Fruit fly (Drosophila melanogaster) whole organism, embryonic: Measurements from ENCODE around the gene Actn.
A peak's percentile ranks its signal among the peaks of the same experiment; 100 is the strongest.

Experiments used
- BtbVII ChIP-seq: fragments of 200-800 bp; sonication (Bioruptor generic); optimal IDR thresholded peaks from 3 replicates; lab custom pipeline; 2017; ENCODE audit warnings: missing biosample characterization, mild to moderate bottlenecking, missing genetic modification characterization
- CG10431 ChIP-seq: fragments of 200-800 bp; sonication (Bioruptor generic); optimal IDR thresholded peaks from 3 replicates; lab custom pipeline; 2018; ENCODE audit warnings: missing biosample characterization, mild to moderate bottlenecking, missing genetic modification characterization
- CG11085 ChIP-seq: fragments of 200-800 bp; sonication (Bioruptor generic); IDR thresholded peaks from 2 replicates; pipeline ENCODE4 v1.3.6; 2022; ENCODE audit warnings: missing biosample characterization, missing genetic modification characterization
- CG12299 ChIP-seq: fragments of 200-800 bp; sonication (Bioruptor generic); optimal IDR thresholded peaks from 2 replicates; lab custom pipeline; 2018; ENCODE audit warnings: missing biosample characterization, mild to moderate bottlenecking, missing genetic modification characterization
- CG12391 ChIP-seq: fragments of 200-800 bp; sonication (Bioruptor generic); optimal IDR thresholded peaks from 3 replicates; lab custom pipeline; 2018; ENCODE audit warnings: missing biosample characterization, mild to moderate bottlenecking, missing genetic modification characterization, moderate library complexity
- CG12744 ChIP-seq: fragments of 200-800 bp; sonication (Bioruptor generic); optimal IDR thresholded peaks from 2 replicates; lab custom pipeline; 2016; ENCODE audit warnings: missing biosample characterization, missing genetic modification characterization
- CG14965 ChIP-seq: fragments of 200-800 bp; sonication (Bioruptor generic); optimal IDR thresholded peaks from 2 replicates; lab custom pipeline; 2016; ENCODE audit warnings: missing biosample characterization, missing genetic modification characterization, borderline replicate concordance
- CG15073 ChIP-seq: fragments of 200-800 bp; sonication (Bioruptor generic); optimal IDR thresholded peaks from 2 replicates; lab custom pipeline; 2016; ENCODE audit warnings: missing biosample characterization, missing genetic modification characterization
- CG2875 ChIP-seq: fragments of 200-800 bp; sonication (Bioruptor generic); optimal IDR thresholded peaks from 2 replicates; lab custom pipeline; 2017; ENCODE audit warnings: missing biosample characterization, mild to moderate bottlenecking, missing genetic modification characterization, missing genetic modification reagents
- CG32532 ChIP-seq: fragments of 200-800 bp; sonication (Bioruptor generic); IDR thresholded peaks from 2 replicates; pipeline ENCODE4 v1.3.6; 2022; ENCODE audit warnings: missing biosample characterization, missing genetic modification characterization
- CG4360 ChIP-seq: fragments of 200-800 bp; sonication (Bioruptor generic); IDR thresholded peaks from 2 replicates; pipeline ENCODE4 v1.3.6; 2022; ENCODE audit warnings: missing biosample characterization, missing genetic modification characterization
- CG43689 ChIP-seq: fragments of 200-800 bp; sonication (Bioruptor generic); IDR thresholded peaks from 2 replicates; pipeline ENCODE4 v1.3.6; 2022; ENCODE audit warnings: missing biosample characterization, missing genetic modification characterization
- CG5953 ChIP-seq: fragments of 200-800 bp; sonication (Bioruptor generic); IDR thresholded peaks from 2 replicates; pipeline ENCODE4 v1.3.6; 2022; ENCODE audit warnings: missing biosample characterization, missing genetic modification characterization
- CG8388 ChIP-seq: fragments of 200-800 bp; sonication (Bioruptor generic); optimal IDR thresholded peaks from 2 replicates; lab custom pipeline; 2019; ENCODE audit warnings: missing biosample characterization, mild to moderate bottlenecking, missing genetic modification characterization, moderate library complexity
- CG8924 ChIP-seq: fragments of 200-800 bp; optimal IDR thresholded peaks from 3 replicates; lab custom pipeline; 2019; ENCODE audit warnings: missing biosample characterization, mild to moderate bottlenecking, missing genetic modification characterization, moderate library complexity
- CG9797 ChIP-seq: fragments of 200-800 bp; sonication (Bioruptor generic); optimal IDR thresholded peaks from 3 replicates; lab custom pipeline; 2018; ENCODE audit warnings: missing biosample characterization, mild to moderate bottlenecking, missing genetic modification characterization
- Camta ChIP-seq: fragments of 200-800 bp; sonication (Bioruptor generic); optimal IDR thresholded peaks from 2 replicates; lab custom pipeline; 2016; ENCODE audit warnings: missing biosample characterization, missing genetic modification characterization
- NK7.1 ChIP-seq: fragments of 200-800 bp; sonication (Bioruptor generic); optimal IDR thresholded peaks from 3 replicates; lab custom pipeline; 2016; ENCODE audit warnings: missing biosample characterization, missing genetic modification characterization
- PHDP ChIP-seq: fragments of 200-800 bp; sonication (Bioruptor generic); optimal IDR thresholded peaks from 3 replicates; lab custom pipeline; 2018; ENCODE audit warnings: missing biosample characterization, mild to moderate bottlenecking, missing genetic modification characterization, moderate library complexity
- Six4 ChIP-seq: fragments of 200-800 bp; sonication (Bioruptor generic); optimal IDR thresholded peaks from 2 replicates; lab custom pipeline; 2016; ENCODE audit warnings: missing biosample characterization, missing genetic modification characterization
- TFAM ChIP-seq: fragments of 200-800 bp; sonication (Bioruptor generic); optimal IDR thresholded peaks from 2 replicates; lab custom pipeline; 2017; ENCODE audit warnings: missing biosample characterization, missing genetic modification characterization, inconsistent platforms
- Xbp1 ChIP-seq: fragments of 200-800 bp; sonication (Bioruptor generic); optimal IDR thresholded peaks from 3 replicates; lab custom pipeline; 2016; ENCODE audit warnings: missing biosample characterization, mild to moderate bottlenecking, missing genetic modification characterization
- aop ChIP-seq: fragments of 200-800 bp; sonication (Bioruptor generic); IDR thresholded peaks from 2 replicates; pipeline ENCODE4 v1.3.6; 2022; ENCODE audit warnings: missing biosample characterization, missing genetic modification characterization
- ara ChIP-seq: fragments of 200-800 bp; sonication (Bioruptor generic); IDR thresholded peaks from 2 replicates; pipeline ENCODE4 v1.3.6; 2022; ENCODE audit warnings: missing biosample characterization, missing genetic modification characterization
- bigmax ChIP-seq: fragments of 200-800 bp; sonication (Bioruptor generic); optimal IDR thresholded peaks from 2 replicates; lab custom pipeline; 2018; ENCODE audit warnings: missing biosample characterization, mild to moderate bottlenecking, missing genetic modification characterization
- fu2 ChIP-seq: fragments of 200-800 bp; sonication (Bioruptor generic); optimal IDR thresholded peaks from 2 replicates; lab custom pipeline; 2016; ENCODE audit warnings: missing biosample characterization, missing genetic modification characterization
- gcm ChIP-seq: fragments of 200-800 bp; sonication (Bioruptor generic); optimal IDR thresholded peaks from 2 replicates; lab custom pipeline; 2019; ENCODE audit warnings: missing biosample characterization, mild to moderate bottlenecking, missing genetic modification characterization, moderate library complexity
- gem ChIP-seq: fragments of 200-800 bp; sonication (Bioruptor generic); optimal IDR thresholded peaks from 2 replicates; lab custom pipeline; 2019; ENCODE audit warnings: missing biosample characterization, mild to moderate bottlenecking, missing genetic modification characterization, moderate library complexity
- kay ChIP-seq: fragments of 200-800 bp; sonication (Bioruptor generic); optimal IDR thresholded peaks from 2 replicates; lab custom pipeline; 2016; ENCODE audit warnings: missing biosample characterization, missing genetic modification characterization
- lilli ChIP-seq: fragments of 200-800 bp; sonication (Bioruptor generic); optimal IDR thresholded peaks from 3 replicates; lab custom pipeline; 2016; ENCODE audit warnings: missing biosample characterization, missing genetic modification characterization
- onecut ChIP-seq: fragments of 200-800 bp; sonication (Bioruptor generic); IDR thresholded peaks from 2 replicates; pipeline ENCODE4 v1.3.6; 2022; ENCODE audit warnings: missing biosample characterization, missing genetic modification characterization
- phol ChIP-seq: fragments of 200-800 bp; sonication (Bioruptor generic); optimal IDR thresholded peaks from 3 replicates; lab custom pipeline; 2018; ENCODE audit warnings: missing biosample characterization, mild to moderate bottlenecking, missing genetic modification characterization, moderate library complexity
- pnt ChIP-seq: fragments of 200-800 bp; sonication (Bioruptor generic); optimal IDR thresholded peaks from 3 replicates; lab custom pipeline; 2016; ENCODE audit warnings: missing biosample characterization, missing genetic modification characterization
- pzg ChIP-seq: fragments of 200-800 bp; sonication (Bioruptor generic); optimal IDR thresholded peaks from 3 replicates; lab custom pipeline; 2018; ENCODE audit warnings: missing biosample characterization, mild to moderate bottlenecking, missing genetic modification characterization, moderate library complexity
- scrt ChIP-seq: fragments of 200-800 bp; sonication (Bioruptor generic); optimal IDR thresholded peaks from 2 replicates; lab custom pipeline; 2018; ENCODE audit warnings: missing biosample characterization, mild to moderate bottlenecking, missing genetic modification characterization, moderate library complexity
- sens ChIP-seq: fragments of 200-800 bp; sonication (Bioruptor generic); peaks from one replicate; lab custom pipeline; 2016; ENCODE audit warnings: missing biosample characterization, missing genetic modification characterization
- seq ChIP-seq: fragments of 200-800 bp; sonication (Bioruptor generic); IDR thresholded peaks from 2 replicates; pipeline ENCODE4 v1.3.6; 2022; ENCODE audit warnings: missing biosample characterization, missing genetic modification characterization
- ssp ChIP-seq: fragments of 200-800 bp; sonication (Bioruptor generic); IDR thresholded peaks from 2 replicates; pipeline ENCODE4 v1.3.6; 2022; ENCODE audit warnings: missing biosample characterization, missing genetic modification characterization
- tll ChIP-seq, 2 experiments: fragments of 200-800 bp in 1 of 2; fragments of >200 bp in 1 of 2; sonication (Bioruptor generic) in 1 of 2; optimal IDR thresholded peaks; 2 replicates each; lab custom pipeline; 2017 to 2019; ENCODE audit warnings: missing biosample characterization in 2 of 2, missing genetic modification characterization in 2 of 2, mild to moderate bottlenecking in 1 of 2, moderate library complexity in 1 of 2
- trem ChIP-seq: fragments of 200-800 bp; optimal IDR thresholded peaks from 3 replicates; lab custom pipeline; 2019; ENCODE audit warnings: missing biosample characterization, mild to moderate bottlenecking, missing genetic modification characterization, moderate library complexity
- unpg ChIP-seq: fragments of 200-800 bp; sonication (Bioruptor generic); optimal IDR thresholded peaks from 3 replicates; lab custom pipeline; 2018; ENCODE audit warnings: missing biosample characterization, mild to moderate bottlenecking, missing genetic modification characterization, moderate library complexity

Actn gene

DNA sequence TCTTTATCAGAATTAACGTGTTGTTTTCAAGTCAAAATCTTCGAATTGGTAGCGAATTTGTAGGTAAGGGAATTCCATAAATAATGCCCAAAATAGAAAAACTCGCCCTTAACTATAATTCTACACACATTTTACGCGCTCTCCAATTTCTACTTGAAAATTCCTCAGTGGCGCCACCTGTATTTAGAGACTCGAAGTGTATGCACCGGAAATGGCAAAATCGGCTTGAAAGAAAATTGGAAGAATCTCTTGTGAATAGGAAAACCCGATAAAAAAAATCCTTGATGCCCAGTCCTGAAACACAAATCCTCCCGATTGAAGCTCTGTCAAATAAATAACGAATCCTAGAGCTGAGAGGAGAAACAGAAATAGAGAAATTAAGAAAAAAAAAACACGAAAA, 36.3 kb downstream of the Actn start (continued):
- TF ChIP-seq CG12391 (tag; lab: Kevin White, UChicago) (peak; percentile 58), CG43689 (GFP tag; lab: Robert Waterston, UW) (peak; percentile 29; the same call in 1 of the 2 replicates), PHDP (peak; percentile 68), Six4 (GFP tag; lab: Kevin White, UChicago) (peak; percentile 51), fu2 (GFP tag; lab: Kevin White, UChicago) (peak; percentile 20), tll (GFP tag; optimal IDR thresholded peaks at IDR 0.05; lab: Kevin White, UChicago) (no peak), CG32532 (GFP tag; lab: Robert Waterston, UW) (peak; percentile 61; the same call in 1 of the 2 replicates), lilli (GFP tag; lab: Kevin White, UChicago) (peak; percentile 24), CG14965 (GFP tag; lab: Kevin White, UChicago) (peak; percentile 26), sens (GFP tag; lab: Kevin White, UChicago) (peak; percentile 90), pzg (GFP tag; lab: Kevin White, UChicago) (peak; percentile 14), Xbp1 (GFP tag; lab: Kevin White, UChicago) (peak; percentile 54), CG12744 (GFP tag; lab: Kevin White, UChicago) (peak; percentile 51), pnt (GFP tag; lab: Kevin White, UChicago) (no peak), aop (GFP tag; lab: Robert Waterston, UW) (no peak), TFAM (GFP tag; lab: Kevin White, UChicago) (no peak), trem (tag; lab: Kevin White, UChicago) (peak; percentile 53), CG2875 (GFP tag; lab: Kevin White, UChicago) (peak; percentile 53), unpg (GFP tag; lab: Kevin White, UChicago) (peak; percentile 71), CG10431 (GFP tag; lab: Kevin White, UChicago) (peak; percentile 75), CG9797 (GFP tag; lab: Kevin White, UChicago) (no peak), CG5953 (GFP tag; lab: Robert Waterston, UW) (no peak), phol (tag; lab: Kevin White, UChicago) (peak; percentile 60), scrt (GFP tag; lab: Kevin White, UChicago) (no peak), CG15073 (no peak), NK7.1 (GFP tag; lab: Kevin White, UChicago) (peak; percentile 44), CG4360 (GFP tag; lab: Robert Waterston, UW) (no peak), seq (GFP tag; lab: Robert Waterston, UW) (0 out of 2 replicates have a peak, but pooled peaks have one; percentile 24), bigmax (GFP tag; lab: Kevin White, UChicago) (peak; percentile 28), CG8388 (peak; percentile 54), BtbVII (GFP tag; lab: Kevin White, UChicago) (peak; percentile 70), Camta (peak; percentile 78), ara (peak; percentile 14; the same call in 1 of the 2 replicates), onecut (GFP tag; lab: Robert Waterston, UW) (peak; percentile 61), gcm (peak; percentile 62), CG12299 (tag; lab: Kevin White, UChicago) (no peak), CG8924 (no peak), ssp (GFP tag; lab: Robert Waterston, UW) (no peak), gem (tag; lab: Kevin White, UChicago) (no peak), kay (no peak), CG11085 (GFP tag; lab: Robert Waterston, UW) (peak; percentile 46; the same call in 1 of the 2 replicates)
- TF ChIP-seq, all 482 proteins: peak for 319
